Worm (Caenorhabditis elegans) whole organism, early embryonic: ENCODE results near the gene srg-31.

ENCODE experiments used
- B0310.2 ChIP-seq: sonication (generic microtip); optimal IDR thresholded peaks from 2 replicates; lab custom pipeline; 2016; ENCODE audit warnings: mild to moderate bottlenecking, missing genetic modification characterization, missing compliant biosample characterization
- aly-1 ChIP-seq: sonication (generic microtip); optimal IDR thresholded peaks from 2 replicates; lab custom pipeline; 2016; ENCODE audit warnings: missing genetic modification characterization, missing compliant biosample characterization
- ama-1 ChIP-seq: fragments of 150-350 bp; optimal IDR thresholded peaks from 2 replicates; lab custom pipeline; 2014
- ceh-13 ChIP-seq: fragments of 200-800 bp; sonication (Bioruptor generic); optimal IDR thresholded peaks from 2 replicates; lab custom pipeline; 2018; ENCODE audit warnings: mild to moderate bottlenecking, missing genetic modification characterization, missing compliant biosample characterization
- ets-7 ChIP-seq: sonication (generic microtip); optimal IDR thresholded peaks from 2 replicates; lab custom pipeline; 2016; ENCODE audit warnings: missing genotype, missing genetic modification characterization, missing compliant biosample characterization
- hmbx-1 ChIP-seq: sonication (generic microtip); optimal IDR thresholded peaks from 2 replicates; lab custom pipeline; 2016; ENCODE audit warnings: mild to moderate bottlenecking, missing genetic modification characterization, missing compliant biosample characterization
- hmg-4 ChIP-seq: fragments of 200-800 bp; sonication (Bioruptor generic); optimal IDR thresholded peaks from 2 replicates; lab custom pipeline; 2018; ENCODE audit warnings: mild to moderate bottlenecking, missing genetic modification characterization, missing compliant biosample characterization
- hnd-1 ChIP-seq: sonication (generic microtip); optimal IDR thresholded peaks from 2 replicates; lab custom pipeline; 2016; ENCODE audit warnings: missing genetic modification characterization, missing compliant biosample characterization
- pes-1 ChIP-seq: fragments of 200-800 bp; sonication (Bioruptor generic); IDR thresholded peaks from 2 replicates; pipeline ENCODE4 v1.3.6; 2022; ENCODE audit warnings: missing genetic modification reagents, missing genetic modification characterization, missing compliant biosample characterization
- scrt-1 ChIP-seq: fragments of 200-800 bp; sonication (Bioruptor generic); IDR thresholded peaks from 2 replicates; pipeline ENCODE4 v1.3.6; 2022; ENCODE audit warnings: missing genetic modification characterization, missing compliant biosample characterization
- sea-1 ChIP-seq: fragments of 200-800 bp; sonication (Bioruptor generic); conservative IDR thresholded peaks from 2 replicates; pipeline ENCODE4 v1.3.6; 2022; ENCODE audit warnings: missing genetic modification characterization, missing compliant biosample characterization
- tbx-11 ChIP-seq: fragments of 200-800 bp; sonication (Bioruptor generic); IDR thresholded peaks from 2 replicates; pipeline ENCODE4 v1.3.6; 2022; ENCODE audit warnings: missing genetic modification characterization, missing compliant biosample characterization
- tra-4 ChIP-seq: sonication (generic microtip); optimal IDR thresholded peaks from 2 replicates; lab custom pipeline; 2017; ENCODE audit warnings: missing genetic modification characterization, missing compliant biosample characterization

DNA sequence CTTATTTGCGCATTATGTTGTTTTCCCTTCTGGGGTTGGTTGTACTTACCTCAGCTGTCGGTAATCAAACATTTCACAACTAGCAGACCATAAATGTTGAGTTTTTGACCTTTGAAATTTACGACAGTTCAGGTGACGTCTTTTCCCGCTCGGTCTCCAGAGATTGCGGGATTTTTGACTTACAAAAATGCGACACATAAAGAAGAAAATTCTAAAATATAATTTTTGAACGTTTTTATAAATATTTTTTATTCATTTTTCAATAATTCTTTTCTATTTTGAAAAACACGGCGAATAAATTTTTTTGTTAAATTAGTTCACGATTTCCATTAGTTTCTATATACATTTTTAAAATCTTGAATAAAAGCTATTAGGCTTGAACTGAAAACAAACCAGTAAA lies 29.1 kb upstream of the srg-31 start, which contains the start of gene nhr-161:
- TF ChIP-seq sea-1 (GFP tag; lab: Robert Waterston, UW) (no peak), ama-1 (lab: Kevin White, UChicago) (no peak), tra-4 (no peak), hmbx-1 (tag; lab: Kevin White, UChicago) (no peak), scrt-1 (GFP tag; lab: Robert Waterston, UW) (no peak), hnd-1 (tag; lab: Kevin White, UChicago) (no peak), tbx-11 (no peak), hmg-4 (GFP tag; lab: Kevin White, UChicago) (no peak), pes-1 (GFP tag; lab: Robert Waterston, UW) (no peak), B0310.2 (tag; lab: Kevin White, UChicago) (no peak), aly-1 (tag; lab: Kevin White, UChicago) (no peak), ets-7 (tag; lab: Kevin White, UChicago) (no peak), ceh-13 (GFP tag; lab: Kevin White, UChicago) (no peak)
